Fruit fly (Drosophila melanogaster): ENCODE data around the gene Reph.

The Reph gene

dm6 chr2L:3832249-3832675 lies 28.9 kb downstream of the Reph start (continued):
- TF ChIP-seq CG14441 (GFP tag; IDR thresholded peaks at IDR 0.05) = peak; percentile 94
- no peak for TF ChIP-seq Fer1 (GFP tag; optimal IDR thresholded peaks at IDR 0.05)
- TF ChIP-seq CG7271 (tag; optimal IDR thresholded peaks at IDR 0.05) = peak; percentile 91
- peak; percentile 96 for TF ChIP-seq Mad (GFP tag; optimal IDR thresholded peaks at IDR 0.05)
- TF ChIP-seq cad (GFP tag; optimal IDR thresholded peaks at IDR 0.05) = no peak
- peak; percentile 98 for TF ChIP-seq CG9727 (GFP tag; optimal IDR thresholded peaks at IDR 0.05)
- peak; percentile 96 for TF ChIP-seq gcm (GFP tag; optimal IDR thresholded peaks at IDR 0.05)
- TF ChIP-seq fu2 (GFP tag; optimal IDR thresholded peaks at IDR 0.05) = peak; percentile 80
- peak; percentile 91 for TF ChIP-seq CG14667 (GFP tag; IDR thresholded peaks at IDR 0.05)
- TF ChIP-seq ash1 (GFP tag; optimal IDR thresholded peaks at IDR 0.05) = no peak
- peak; percentile 92 for TF ChIP-seq wor (GFP tag; IDR thresholded peaks at IDR 0.05)
- peak; percentile 96 for TF ChIP-seq CG8944 (GFP tag; optimal IDR thresholded peaks at IDR 0.05)
- peak; percentile 95 for TF ChIP-seq twi (tag; optimal IDR thresholded peaks at IDR 0.05)
- TF ChIP-seq CG18262 (tag; optimal IDR thresholded peaks at IDR 0.05) = peak; percentile 98
- peak; percentile 96 for TF ChIP-seq zf30C (GFP tag; optimal IDR thresholded peaks at IDR 0.05)
- peak; percentile 94 for TF ChIP-seq Sox100B (GFP tag; optimal IDR thresholded peaks at IDR 0.05)
- TF ChIP-seq Fer3 (tag; optimal IDR thresholded peaks at IDR 0.05) = peak; percentile 89
- no peak for TF ChIP-seq bbx (GFP tag; IDR thresholded peaks at IDR 0.05; ENCODE audit: partially characterized antibody)
- peak; percentile 82 for TF ChIP-seq CG9437 (GFP tag; optimal IDR thresholded peaks at IDR 0.05)
- peak; percentile 79 for TF ChIP-seq Atf6 (GFP tag; IDR thresholded peaks at IDR 0.05)
- no peak for TF ChIP-seq fru (optimal IDR thresholded peaks at IDR 0.05)
- TF ChIP-seq salm (tag; optimal IDR thresholded peaks at IDR 0.05) = peak; percentile 94
- TF ChIP-seq hth (optimal IDR thresholded peaks at IDR 0.05) = no peak
- TF ChIP-seq CG13894 (tag; optimal IDR thresholded peaks at IDR 0.05) = peak; percentile 40
- no peak for TF ChIP-seq inv (GFP tag; IDR thresholded peaks at IDR 0.05; ENCODE audit: partially characterized antibody)
- TF ChIP-seq Mes4 (GFP tag; optimal IDR thresholded peaks at IDR 0.05) = peak; percentile 97
- TF ChIP-seq Ravus (GFP tag; IDR thresholded peaks at IDR 0.05) = peak; percentile 87
- peak; percentile 97 for TF ChIP-seq CG8290 (GFP tag; optimal IDR thresholded peaks at IDR 0.05)
- TF ChIP-seq CG8290 (tag; optimal IDR thresholded peaks at IDR 0.05) = peak; percentile 84 to 97
- TF ChIP-seq her (GFP tag; optimal IDR thresholded peaks at IDR 0.05) = peak; percentile 90
- TF ChIP-seq CG14965 (GFP tag; optimal IDR thresholded peaks at IDR 0.05; ENCODE audit: borderline replicate concordance) = peak; percentile 83
- peak; percentile 85 for TF ChIP-seq gro (GFP tag; optimal IDR thresholded peaks at IDR 0.05)
- peak; percentile 91 for TF ChIP-seq CG12744 (GFP tag; optimal IDR thresholded peaks at IDR 0.05)
- TF ChIP-seq pros (GFP tag; optimal IDR thresholded peaks at IDR 0.05) = peak; percentile 76
- TF ChIP-seq Nf-YC (tag; optimal IDR thresholded peaks at IDR 0.05) = peak; percentile 77
- TF ChIP-seq PHDP (tag; optimal IDR thresholded peaks at IDR 0.05) = peak; percentile 94
- TF ChIP-seq ttk (GFP tag; IDR thresholded peaks at IDR 0.05) = peak; percentile 96
- TF ChIP-seq CG13424 (tag; optimal IDR thresholded peaks at IDR 0.05) = peak; percentile 95
- peak; percentile 98 for TF ChIP-seq Chrac-16 (GFP tag; optimal IDR thresholded peaks at IDR 0.05)
- peak; percentile 96 for TF ChIP-seq CG15601 (tag; optimal IDR thresholded peaks at IDR 0.05)
- TF ChIP-seq dan (GFP tag; IDR thresholded peaks at IDR 0.05) = peak; percentile 92
- TF ChIP-seq NC2α (GFP tag; optimal IDR thresholded peaks at IDR 0.05) = peak; percentile 94
- TF ChIP-seq so (GFP tag; IDR thresholded peaks at IDR 0.05) = peak; percentile 94
- TF ChIP-seq Opbp (GFP tag; IDR thresholded peaks at IDR 0.05; ENCODE audit: partially characterized antibody) = no peak
- peak; percentile 95 for TF ChIP-seq CG1024 (GFP tag; IDR thresholded peaks at IDR 0.05)
- TF ChIP-seq CG10654 (GFP tag; optimal IDR thresholded peaks at IDR 0.05) = peak; percentile 97
- peak; percentile 77 for TF ChIP-seq Lim3 (GFP tag; IDR thresholded peaks at IDR 0.05)
- peak; percentile 80 for TF ChIP-seq toy (GFP tag; IDR thresholded peaks at IDR 0.05)
- TF ChIP-seq CG17829 (tag; optimal IDR thresholded peaks at IDR 0.05) = peak; percentile 98
- peak; percentile 96 for TF ChIP-seq dpn (GFP tag; optimal IDR thresholded peaks at IDR 0.05)
- peak; percentile 83 for TF ChIP-seq CG11560 (tag; IDR thresholded peaks at IDR 0.05)
- peak; percentile 94 for TF ChIP-seq pb (GFP tag; optimal IDR thresholded peaks at IDR 0.05)
